Fruit fly (Drosophila melanogaster): ENCODE measurements around the gene Nost.

The Nost gene

dm6 chrX:9063425-9063824, 33.4 kb downstream of the Nost start:
- no peak for TF ChIP-seq Dfd (GFP tag; optimal IDR thresholded peaks at IDR 0.05)
- TF ChIP-seq Abd-B (GFP tag; optimal IDR thresholded peaks at IDR 0.05), result no peak
- TF ChIP-seq Hr78 (GFP tag; optimal IDR thresholded peaks at IDR 0.05), result no peak
- no peak for TF ChIP-seq Hr83 (GFP tag; optimal IDR thresholded peaks at IDR 0.05; ENCODE audit: poor library complexity, severe bottlenecking)
- no peak for TF ChIP-seq dmrt93B (GFP tag; optimal IDR thresholded peaks at IDR 0.05)
- no peak for TF ChIP-seq rgr (GFP tag; optimal IDR thresholded peaks at IDR 0.05)
- no peak for TF ChIP-seq pan (optimal IDR thresholded peaks at IDR 0.05)
- TF ChIP-seq Myc (optimal IDR thresholded peaks at IDR 0.05), result no peak
- TF ChIP-seq Hnf4 (GFP tag; optimal IDR thresholded peaks at IDR 0.05), result no peak
- TF ChIP-seq Mio (GFP tag; optimal IDR thresholded peaks at IDR 0.05), result no peak
- no peak for TF ChIP-seq jim (GFP tag; optimal IDR thresholded peaks at IDR 0.05)
- no peak for TF ChIP-seq lola (GFP tag; optimal IDR thresholded peaks at IDR 0.05)
- no peak for TF ChIP-seq psq (GFP tag; optimal IDR thresholded peaks at IDR 0.05)
- TF ChIP-seq Sp1 (GFP tag; optimal IDR thresholded peaks at IDR 0.05), result no peak
- no peak for TF ChIP-seq br (GFP tag; optimal IDR thresholded peaks at IDR 0.05)

dm6 chrX:9064029-9064428, 34.0 kb downstream of the Nost start:
- TF ChIP-seq ey (GFP tag; optimal IDR thresholded peaks at IDR 0.05) (no peak), lola (GFP tag; optimal IDR thresholded peaks at IDR 0.05) (no peak), h (GFP tag; optimal IDR thresholded peaks at IDR 0.05) (no peak), Dfd (GFP tag; optimal IDR thresholded peaks at IDR 0.05) (no peak), foxo (GFP tag; optimal IDR thresholded peaks at IDR 0.05) (no peak), dmrt93B (GFP tag; optimal IDR thresholded peaks at IDR 0.05) (no peak), tai (GFP tag; optimal IDR thresholded peaks at IDR 0.05) (no peak), CG9705 (GFP tag; optimal IDR thresholded peaks at IDR 0.05) (no peak), fru (GFP tag; optimal IDR thresholded peaks at IDR 0.05) (no peak), Jra (GFP tag; optimal IDR thresholded peaks at IDR 0.05) (no peak), Abd-B (GFP tag; optimal IDR thresholded peaks at IDR 0.05) (no peak), Mio (GFP tag; optimal IDR thresholded peaks at IDR 0.05) (no peak), HLH106 (tag; optimal IDR thresholded peaks at IDR 0.05) (no peak), pan (optimal IDR thresholded peaks at IDR 0.05) (no peak), rgr (GFP tag; optimal IDR thresholded peaks at IDR 0.05) (no peak)

dm6 chrX:9066802-9067489, 36.9 kb downstream of the Nost start:
- TF ChIP-seq CG32264 (GFP tag; optimal IDR thresholded peaks at IDR 0.05) (no peak), Sp1 (GFP tag; optimal IDR thresholded peaks at IDR 0.05) (peak; percentile 82), fru (GFP tag; optimal IDR thresholded peaks at IDR 0.05) (peak; percentile 75), Hnf4 (GFP tag; optimal IDR thresholded peaks at IDR 0.05) (peak; percentile 56), rgr (GFP tag; optimal IDR thresholded peaks at IDR 0.05) (peak; percentile 78), CG9705 (GFP tag; optimal IDR thresholded peaks at IDR 0.05) (peak; percentile 4), Rel (GFP tag; optimal IDR thresholded peaks at IDR 0.05) (peak; percentile 19), Rel (tag; optimal IDR thresholded peaks at IDR 0.05) (peak; percentile 34), Abd-B (GFP tag; optimal IDR thresholded peaks at IDR 0.05) (no peak), dl (GFP tag; optimal IDR thresholded peaks at IDR 0.05; ENCODE audit: insufficient read depth in 1 of 2, partially characterized antibody in 2 of 2) (no peak), br (GFP tag; optimal IDR thresholded peaks at IDR 0.05) (peak; percentile 33), dmrt93B (GFP tag; optimal IDR thresholded peaks at IDR 0.05) (peak; percentile 64), Vsx2 (GFP tag; optimal IDR thresholded peaks at IDR 0.05; ENCODE audit: partially characterized antibody) (no peak), sv (GFP tag; optimal IDR thresholded peaks at IDR 0.05) (no peak), Myc (optimal IDR thresholded peaks at IDR 0.05) (no peak), dsf (GFP tag; optimal IDR thresholded peaks at IDR 0.05; ENCODE audit: borderline replicate concordance) (no peak), HLH106 (tag; optimal IDR thresholded peaks at IDR 0.05) (peak; percentile 80), OdsH (GFP tag; optimal IDR thresholded peaks at IDR 0.05) (peak; percentile 75), h (GFP tag; optimal IDR thresholded peaks at IDR 0.05) (peak; percentile 85), ey (GFP tag; optimal IDR thresholded peaks at IDR 0.05) (peak; percentile 64), sage (GFP tag; optimal IDR thresholded peaks at IDR 0.05) (peak; percentile 74), woc (GFP tag; optimal IDR thresholded peaks at IDR 0.05) (peak; percentile 45), foxo (GFP tag; optimal IDR thresholded peaks at IDR 0.05) (peak in 1 of 2 experiments; percentile 87), brk (GFP tag; optimal IDR thresholded peaks at IDR 0.05) (peak; percentile 45), psq (GFP tag; optimal IDR thresholded peaks at IDR 0.05) (peak; percentile 72)

Data from whole organism, wandering third instar larva.